Fruit fly (Drosophila melanogaster) whole organism, prepupa: ENCODE measurements around the gene Ptpa.

Source experiments
- Blimp-1 ChIP-seq: fragments of 200-800 bp; sonication (Bioruptor generic); optimal IDR thresholded peaks from 3 replicates; lab custom pipeline; 2017; ENCODE audit warnings: missing biosample characterization, missing genetic modification characterization, mild to moderate bottlenecking, moderate library complexity, missing genetic modification reagents
- CG10631 ChIP-seq: fragments of 200-800 bp; sonication (Bioruptor generic); optimal IDR thresholded peaks from 2 replicates; lab custom pipeline; 2016; ENCODE audit warnings: missing biosample characterization, missing genetic modification characterization
- CG10669 ChIP-seq: fragments of 200-800 bp; sonication (Bioruptor generic); optimal IDR thresholded peaks from 3 replicates; lab custom pipeline; 2018; ENCODE audit warnings: missing biosample characterization, mild to moderate bottlenecking, missing genetic modification characterization, moderate library complexity
- CG11294 ChIP-seq: fragments of 200-800 bp; sonication (Bioruptor generic); IDR thresholded peaks from 2 replicates; pipeline ENCODE4 v1.3.6; 2022; ENCODE audit warnings: missing biosample characterization, missing genetic modification characterization
- CG11762 ChIP-seq: fragments of 200-800 bp; sonication (Bioruptor generic); optimal IDR thresholded peaks from 3 replicates; lab custom pipeline; 2016; ENCODE audit warnings: missing biosample characterization, missing genetic modification characterization; ENCODE audit not compliant: insufficient read depth
- CG11902 ChIP-seq: fragments of 200-800 bp; sonication (Bioruptor generic); optimal IDR thresholded peaks from 3 replicates; lab custom pipeline; 2016; ENCODE audit warnings: missing biosample characterization, missing genetic modification characterization
- CG15336 ChIP-seq: fragments of 200-800 bp; sonication (Bioruptor generic); IDR thresholded peaks from 2 replicates; pipeline ENCODE4 v1.3.6; 2022; ENCODE audit warnings: missing biosample characterization, missing genetic modification characterization
- CG1621 ChIP-seq: fragments of 200-800 bp; sonication (Bioruptor generic); optimal IDR thresholded peaks from 3 replicates; lab custom pipeline; 2018; ENCODE audit warnings: missing biosample characterization, mild to moderate bottlenecking, missing genetic modification characterization
- CG16779 ChIP-seq: fragments of 200-800 bp; sonication (Bioruptor generic); optimal IDR thresholded peaks from 3 replicates; lab custom pipeline; 2017; ENCODE audit warnings: missing biosample characterization, mild to moderate bottlenecking, missing genetic modification characterization
- CG3032 ChIP-seq: fragments of 200-800 bp; optimal IDR thresholded peaks from 2 replicates; lab custom pipeline; 2019; ENCODE audit warnings: missing biosample characterization, mild to moderate bottlenecking, missing genetic modification characterization, moderate library complexity
- CG32006 ChIP-seq: fragments of 200-800 bp; sonication (Bioruptor generic); optimal IDR thresholded peaks from 3 replicates; lab custom pipeline; 2017; ENCODE audit warnings: missing biosample characterization, mild to moderate bottlenecking, missing genetic modification characterization
- CG34406 ChIP-seq: fragments of 200-800 bp; sonication (Bioruptor generic); optimal IDR thresholded peaks from 3 replicates; lab custom pipeline; 2016; ENCODE audit warnings: missing biosample characterization, missing genetic modification characterization
- CG3919 ChIP-seq: fragments of 200-800 bp; sonication (Bioruptor generic); optimal IDR thresholded peaks from 3 replicates; lab custom pipeline; 2016; ENCODE audit warnings: missing biosample characterization, missing genetic modification characterization
- CG4318 ChIP-seq: fragments of 200-800 bp; sonication (Bioruptor generic); optimal IDR thresholded peaks from 3 replicates; lab custom pipeline; 2017; ENCODE audit warnings: missing biosample characterization, mild to moderate bottlenecking, missing genetic modification characterization
- CG6163 ChIP-seq: fragments of 200-800 bp; sonication (Bioruptor generic); IDR thresholded peaks from 3 replicates; pipeline ENCODE4 v1.3.6; 2022; ENCODE audit warnings: missing biosample characterization, missing genetic modification characterization
- CG6276 ChIP-seq: fragments of 200-800 bp; sonication (Bioruptor generic); optimal IDR thresholded peaks from 2 replicates; lab custom pipeline; 2017; ENCODE audit warnings: missing biosample characterization, mild to moderate bottlenecking, missing genetic modification characterization
- CG6792 ChIP-seq: fragments of 200-800 bp; sonication (Bioruptor generic); optimal IDR thresholded peaks from 3 replicates; lab custom pipeline; 2016; ENCODE audit warnings: missing biosample characterization, missing genetic modification characterization
- CG6808 ChIP-seq: fragments of 200-800 bp; sonication (Bioruptor generic); optimal IDR thresholded peaks from 3 replicates; lab custom pipeline; 2017; ENCODE audit warnings: missing biosample characterization, missing genetic modification characterization, mild to moderate bottlenecking, moderate library complexity, missing genetic modification reagents
- CG7368 ChIP-seq: fragments of 200-800 bp; sonication (Bioruptor generic); optimal IDR thresholded peaks from 3 replicates; lab custom pipeline; 2016; ENCODE audit warnings: missing biosample characterization, missing genetic modification characterization
- CG8119 ChIP-seq: fragments of 200-800 bp; sonication (Bioruptor generic); IDR thresholded peaks from 3 replicates; pipeline ENCODE4 v1.3.6; 2022; ENCODE audit warnings: missing biosample characterization, missing genetic modification characterization
- CG8632 ChIP-seq: fragments of 200-800 bp; sonication (Bioruptor generic); optimal IDR thresholded peaks from 3 replicates; lab custom pipeline; 2016; ENCODE audit warnings: missing biosample characterization, missing genetic modification characterization
- CG9139 ChIP-seq: fragments of 200-800 bp; sonication (Bioruptor generic); optimal IDR thresholded peaks from 3 replicates; lab custom pipeline; 2017; ENCODE audit warnings: missing biosample characterization, mild to moderate bottlenecking, missing genetic modification characterization
- Eip75B ChIP-seq: fragments of 200-800 bp; sonication (Bioruptor generic); optimal IDR thresholded peaks from 3 replicates; lab custom pipeline; 2016; ENCODE audit warnings: missing biosample characterization, missing genetic modification characterization
- Eip78C ChIP-seq: fragments of 200-800 bp; sonication (Bioruptor generic); peaks from one replicate; lab custom pipeline; 2016; ENCODE audit warnings: missing biosample characterization, missing genetic modification characterization
- Ets21C ChIP-seq: fragments of 200-800 bp; sonication (Bioruptor generic); optimal IDR thresholded peaks from 3 replicates; lab custom pipeline; 2016; ENCODE audit warnings: missing biosample characterization, missing genetic modification characterization
- Ets96B ChIP-seq: fragments of 200-800 bp; optimal IDR thresholded peaks from 2 replicates; lab custom pipeline; 2019; ENCODE audit warnings: missing biosample characterization, mild to moderate bottlenecking, missing genetic modification characterization, moderate library complexity
- Gug ChIP-seq: fragments of 200-800 bp; sonication (Bioruptor generic); IDR thresholded peaks from 2 replicates; pipeline ENCODE4 v1.3.6; 2022; ENCODE audit warnings: missing biosample characterization, missing genetic modification characterization
- Hr38 ChIP-seq: sonication (Bioruptor generic); optimal IDR thresholded peaks from 2 replicates; lab custom pipeline; 2016; ENCODE audit warnings: missing biosample characterization, missing genetic modification characterization
- Hr39 ChIP-seq: fragments of 200-800 bp; sonication (Bioruptor generic); optimal IDR thresholded peaks from 2 replicates; lab custom pipeline; 2016; ENCODE audit warnings: missing biosample characterization, missing genetic modification characterization
- Lpt ChIP-seq: fragments of 200-800 bp; sonication (Bioruptor generic); optimal IDR thresholded peaks from 3 replicates; lab custom pipeline; 2016; ENCODE audit warnings: missing biosample characterization, missing genetic modification characterization
- Met ChIP-seq: fragments of 200-800 bp; sonication (Bioruptor generic); optimal IDR thresholded peaks from 3 replicates; lab custom pipeline; 2016; ENCODE audit warnings: missing biosample characterization, missing genetic modification characterization
- OdsH ChIP-seq: fragments of 200-800 bp; sonication (Bioruptor generic); optimal IDR thresholded peaks from 3 replicates; lab custom pipeline; 2016; ENCODE audit warnings: missing biosample characterization, missing genetic modification characterization
- Smox ChIP-seq: fragments of 200-800 bp; sonication (Bioruptor generic); optimal IDR thresholded peaks from 3 replicates; lab custom pipeline; 2016; ENCODE audit warnings: missing biosample characterization, missing genetic modification characterization
- Sox102F ChIP-seq: fragments of 200-800 bp; sonication (Bioruptor generic); optimal IDR thresholded peaks from 2 replicates; lab custom pipeline; 2016; ENCODE audit warnings: missing biosample characterization, mild to moderate bottlenecking, missing genetic modification characterization
- Sox14 ChIP-seq: fragments of 200-800 bp; sonication (Bioruptor generic); optimal IDR thresholded peaks from 3 replicates; lab custom pipeline; 2016; ENCODE audit warnings: missing biosample characterization, missing genetic modification characterization
- achi ChIP-seq: fragments of 200-800 bp; sonication (Bioruptor generic); optimal IDR thresholded peaks from 3 replicates; lab custom pipeline; 2016; ENCODE audit warnings: missing biosample characterization, missing genetic modification characterization
- dac ChIP-seq: fragments of 200-800 bp; sonication (Bioruptor generic); optimal IDR thresholded peaks from 2 replicates; lab custom pipeline; 2017; ENCODE audit warnings: missing biosample characterization, mild to moderate bottlenecking, missing genetic modification characterization
- dsx ChIP-seq: fragments of 200-800 bp; optimal IDR thresholded peaks from 3 replicates; lab custom pipeline; 2019; ENCODE audit warnings: missing biosample characterization, mild to moderate bottlenecking, missing genetic modification characterization, moderate library complexity; ENCODE audit not compliant: poor library complexity, severe bottlenecking
- eg ChIP-seq: fragments of 200-800 bp; sonication (Bioruptor generic); IDR thresholded peaks from 3 replicates; pipeline ENCODE4 v1.3.6; 2022; ENCODE audit warnings: missing biosample characterization, missing genetic modification characterization
- esn ChIP-seq: fragments of 200-800 bp; sonication (Bioruptor generic); optimal IDR thresholded peaks from 2 replicates; lab custom pipeline; 2016; ENCODE audit warnings: missing biosample characterization, mild to moderate bottlenecking, missing genetic modification characterization, moderate library complexity
- fd59A ChIP-seq: fragments of 200-800 bp; sonication (Bioruptor generic); optimal IDR thresholded peaks from 2 replicates; lab custom pipeline; 2017; ENCODE audit warnings: missing biosample characterization, mild to moderate bottlenecking, missing genetic modification characterization, missing genetic modification reagents
- fd85E ChIP-seq: fragments of 200-800 bp; sonication (Bioruptor generic); optimal IDR thresholded peaks from 3 replicates; lab custom pipeline; 2016; ENCODE audit warnings: missing biosample characterization, missing genetic modification characterization
- fkh ChIP-seq: fragments of 200-800 bp; sonication (Bioruptor generic); optimal IDR thresholded peaks from 3 replicates; lab custom pipeline; 2017; ENCODE audit warnings: missing biosample characterization, mild to moderate bottlenecking, missing genetic modification characterization, moderate library complexity
- lz ChIP-seq: fragments of 200-800 bp; sonication (Bioruptor generic); optimal IDR thresholded peaks from 3 replicates; lab custom pipeline; 2016; ENCODE audit warnings: missing biosample characterization, missing genetic modification characterization
- net ChIP-seq: fragments of 200-800 bp; sonication (Bioruptor generic); optimal IDR thresholded peaks from 3 replicates; lab custom pipeline; 2016; ENCODE audit warnings: missing biosample characterization, missing genetic modification characterization
- salr ChIP-seq, 2 experiments: fragments of 200-800 bp; sonication (Bioruptor generic); optimal IDR thresholded peaks; 3 replicates each; lab custom pipeline; 2016 to 2018; ENCODE audit warnings: missing biosample characterization in 2 of 2, missing genetic modification characterization in 2 of 2, mild to moderate bottlenecking in 1 of 2
- spab ChIP-seq: fragments of 200-800 bp; sonication (Bioruptor generic); optimal IDR thresholded peaks from 2 replicates; lab custom pipeline; 2017; ENCODE audit warnings: missing biosample characterization, mild to moderate bottlenecking, missing genetic modification characterization, missing genetic modification reagents
- ss ChIP-seq, 2 experiments: fragments of 200-800 bp; sonication (Bioruptor generic); optimal IDR thresholded peaks; 2 replicates in 1 of 2; 3 replicates in 1 of 2; lab custom pipeline; 2017 to 2018; ENCODE audit warnings: mild to moderate bottlenecking in 2 of 2, missing biosample characterization in 2 of 2, missing genetic modification characterization in 2 of 2, moderate library complexity in 1 of 2
- svp ChIP-seq: fragments of 200-800 bp; sonication (Bioruptor generic); peaks from one replicate; lab custom pipeline; 2016; ENCODE audit warnings: missing biosample characterization, missing genetic modification characterization
- topi ChIP-seq: fragments of 200-800 bp; sonication (Bioruptor generic); optimal IDR thresholded peaks from 3 replicates; lab custom pipeline; 2016; ENCODE audit warnings: missing biosample characterization, missing genetic modification characterization
- vri ChIP-seq: fragments of 200-800 bp; sonication (Bioruptor generic); optimal IDR thresholded peaks from 3 replicates; lab custom pipeline; 2016; ENCODE audit warnings: missing biosample characterization, mild to moderate bottlenecking, missing genetic modification characterization

Gene Ptpa

DNA sequence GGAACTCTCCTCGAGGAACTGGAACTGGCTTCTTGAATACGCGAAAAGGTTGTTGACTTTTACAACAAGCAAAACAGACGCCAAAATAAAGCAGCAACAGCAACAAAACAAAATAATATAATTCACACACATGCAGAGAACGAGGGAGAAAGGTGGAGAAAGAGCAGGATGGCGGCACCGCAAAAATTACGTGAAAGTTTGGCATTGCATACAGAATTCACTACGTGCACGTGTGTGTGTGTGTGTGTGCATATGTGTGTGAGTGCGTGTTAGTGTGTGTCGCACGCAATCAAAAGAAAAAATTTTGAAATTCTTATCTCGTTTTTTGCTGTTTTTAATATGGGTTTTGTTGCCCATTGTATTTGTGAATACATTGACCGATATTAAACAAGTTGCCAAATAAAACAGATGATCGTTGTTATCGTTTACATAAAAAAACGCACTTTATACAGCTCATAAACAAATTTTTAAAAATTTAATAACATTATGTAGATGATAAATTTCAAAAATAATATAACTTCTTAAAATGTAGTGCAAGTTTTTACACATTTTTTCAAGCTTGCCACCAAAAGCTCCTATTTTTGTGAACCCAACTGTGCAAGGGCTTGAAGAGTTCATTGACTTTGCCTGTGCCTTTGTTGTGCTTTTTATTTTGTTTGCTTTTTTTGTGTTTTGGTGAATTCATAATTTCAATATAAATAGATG lies 35.4 kb upstream of the Ptpa start:
- no peak for TF ChIP-seq Hr38 (GFP tag; lab: Kevin White, UChicago)
- TF ChIP-seq dac (GFP tag; lab: Kevin White, UChicago) = no peak
- TF ChIP-seq vri = peak; percentile 98
- no peak for TF ChIP-seq Lpt (GFP tag; lab: Kevin White, UChicago)
- peak; percentile 82 for TF ChIP-seq Blimp-1 (GFP tag; lab: Kevin White, UChicago)
- TF ChIP-seq dsx (GFP tag; lab: Kevin White, UChicago) = no peak
- peak; percentile 86 for TF ChIP-seq svp (GFP tag; lab: Kevin White, UChicago)
- peak; percentile 60 for TF ChIP-seq CG8632 (GFP tag; lab: Kevin White, UChicago)
- peak; percentile 34 for TF ChIP-seq CG6276 (GFP tag; lab: Kevin White, UChicago)
- no peak for TF ChIP-seq CG16779 (tag; lab: Kevin White, UChicago)
- TF ChIP-seq CG6163 (GFP tag; lab: Robert Waterston, UW) = peak; percentile 48; the same call in 1 of the 3 replicates
- peak; percentile 65 for TF ChIP-seq Eip78C (GFP tag; lab: Kevin White, UChicago)
- peak; percentile 49 for TF ChIP-seq CG32006 (GFP tag; lab: Kevin White, UChicago)
- peak; percentile 80 for TF ChIP-seq Ets21C
- no peak for TF ChIP-seq fd85E (GFP tag; lab: Kevin White, UChicago)
- no peak for TF ChIP-seq Ets96B (tag; lab: Kevin White, UChicago)
- TF ChIP-seq salr (GFP tag; optimal IDR thresholded peaks at IDR 0.05; lab: Kevin White, UChicago) = peak in 1 of 2 experiments; percentile 21
- peak; percentile 78 for TF ChIP-seq Smox (GFP tag; lab: Kevin White, UChicago)
- no peak for TF ChIP-seq CG10669 (GFP tag; lab: Kevin White, UChicago)
- peak; percentile 89 for TF ChIP-seq Met (GFP tag; lab: Kevin White, UChicago)
- peak; percentile 17 for TF ChIP-seq CG7368
- TF ChIP-seq Hr39 = peak; percentile 51
- TF ChIP-seq achi (GFP tag; lab: Kevin White, UChicago) = peak; percentile 57
- peak; percentile 88 for TF ChIP-seq Sox102F (GFP tag; lab: Kevin White, UChicago)
- TF ChIP-seq eg = no peak; the same call in 2 of the 3 replicates
- TF ChIP-seq CG15336 (GFP tag; lab: Robert Waterston, UW) = peak; percentile 65; the same call in 1 of the 2 replicates
- no peak for TF ChIP-seq CG11762 (GFP tag; lab: Kevin White, UChicago)
- TF ChIP-seq ss (GFP tag; optimal IDR thresholded peaks at IDR 0.05; lab: Kevin White, UChicago) = no peak
- TF ChIP-seq Gug (GFP tag; lab: Robert Waterston, UW) = no peak
- no peak for TF ChIP-seq CG9139
- no peak for TF ChIP-seq fkh (GFP tag; lab: Kevin White, UChicago)
- TF ChIP-seq CG6792 (GFP tag; lab: Kevin White, UChicago) = peak; percentile 75
- TF ChIP-seq lz = peak; percentile 75
- no peak for TF ChIP-seq spab (GFP tag; lab: Kevin White, UChicago)
- no peak for TF ChIP-seq CG6808 (GFP tag; lab: Kevin White, UChicago)
- no peak for TF ChIP-seq fd59A (GFP tag; lab: Kevin White, UChicago)
- peak; percentile 19 for TF ChIP-seq CG3919
- peak; percentile 81 for TF ChIP-seq OdsH (GFP tag; lab: Kevin White, UChicago)
- peak; percentile 71 for TF ChIP-seq Sox14 (GFP tag; lab: Kevin White, UChicago)
- TF ChIP-seq CG34406 (GFP tag; lab: Kevin White, UChicago) = peak; percentile 69
- TF ChIP-seq CG4318 (GFP tag; lab: Kevin White, UChicago) = no peak
- TF ChIP-seq net (GFP tag; lab: Kevin White, UChicago) = peak; percentile 57
- TF ChIP-seq CG1621 = no peak
- peak; percentile 71 for TF ChIP-seq topi
- peak; percentile 43 for TF ChIP-seq CG10631 (GFP tag; lab: Kevin White, UChicago)
- no peak for TF ChIP-seq Eip75B
- peak; percentile 44; the same call in 1 of the 3 replicates for TF ChIP-seq CG8119 (GFP tag; lab: Robert Waterston, UW)
- peak; percentile 45 for TF ChIP-seq CG11902 (GFP tag; lab: Kevin White, UChicago)
- no peak for TF ChIP-seq CG3032 (tag; lab: Kevin White, UChicago)
- TF ChIP-seq CG11294 = no peak
- TF ChIP-seq esn (GFP tag; lab: Kevin White, UChicago) = peak; percentile 94
